Worm (Caenorhabditis elegans): Measurements from ENCODE around the gene C33A12.3.

DNA sequence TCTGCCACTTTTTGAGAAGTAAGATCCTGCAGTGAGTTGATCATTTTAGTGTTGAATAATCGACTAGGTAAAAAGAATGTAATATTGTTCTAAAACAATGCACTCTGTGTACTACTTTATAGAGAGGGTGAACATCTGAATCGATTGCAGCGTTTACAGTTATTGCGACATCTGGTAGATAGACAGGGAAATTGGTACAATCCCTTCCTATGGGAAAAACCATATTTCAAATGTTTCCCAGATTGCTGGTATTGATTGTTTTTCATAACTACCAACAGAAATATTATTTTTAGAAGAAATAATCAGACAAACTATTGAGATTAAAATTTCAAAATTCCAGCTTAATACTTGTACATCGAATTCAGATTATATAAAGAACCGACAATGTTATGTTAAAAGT lies 27.8 kb downstream of the C33A12.3 start, which contains the start of gene gadr-2:
- no peak for TF ChIP-seq fos-1 (tag; optimal IDR thresholded peaks at IDR 0.05)
- TF ChIP-seq nhr-237 (tag; optimal IDR thresholded peaks at IDR 0.05) = no peak
- no peak for TF ChIP-seq T26A8.4 (GFP tag; IDR thresholded peaks at IDR 0.05)
- no peak for TF ChIP-seq daf-19 (GFP tag; conservative IDR thresholded peaks at IDR 0.05)
- no peak for TF ChIP-seq unc-62 (GFP tag; optimal IDR thresholded peaks at IDR 0.05 in 1 of 2)
- no peak for TF ChIP-seq unc-62 (tag; optimal IDR thresholded peaks at IDR 0.05)
- TF ChIP-seq ceh-20 (GFP tag; IDR thresholded peaks at IDR 0.05) = no peak
- TF ChIP-seq ces-1 (GFP tag; optimal IDR thresholded peaks at IDR 0.05) = no peak
- no peak for TF ChIP-seq T20F7.1 (GFP tag; optimal IDR thresholded peaks at IDR 0.05)
- no peak for TF ChIP-seq lir-3 (tag; optimal IDR thresholded peaks at IDR 0.05)
- TF ChIP-seq nhr-76 (tag; optimal IDR thresholded peaks at IDR 0.05) = no peak
